Fruit fly (Drosophila melanogaster) S2 (cell line): ENCODE results near the gene fabp.

Experiments used
- CG8478 ChIP-seq: fragments of >200 bp; optimal IDR thresholded peaks from 2 replicates; lab custom pipeline; 2018
- CTCF ChIP-seq, 2 experiments: fragments of >200 bp; optimal IDR thresholded peaks; 2 replicates each; lab custom pipeline; 2018

DNA sequence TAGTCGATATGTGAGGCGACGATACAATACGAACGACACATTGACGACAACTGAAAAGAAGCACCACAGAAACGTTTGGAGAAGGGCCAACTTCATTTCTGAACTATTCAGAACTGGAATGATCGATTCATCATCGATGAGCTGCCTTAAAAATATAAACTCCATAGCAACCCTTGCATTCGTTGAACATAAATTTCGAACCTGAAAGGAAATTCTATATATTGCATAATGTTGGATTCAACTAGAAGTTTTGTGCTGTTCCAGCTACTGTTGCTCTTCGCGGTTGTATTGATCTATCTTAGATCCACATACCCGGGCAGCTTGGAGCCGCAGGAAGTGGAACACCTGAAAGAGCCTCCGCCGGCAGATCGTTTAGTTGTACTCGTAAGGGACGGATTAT, 11.8 kb upstream of the fabp start, which contains the start of the genes CG6790 and CG5342:
- TF ChIP-seq CG8478 (no peak), CTCF (optimal IDR thresholded peaks at IDR 0.05; lab: Kevin White, UChicago) (no peak)
